Fruit fly (Drosophila melanogaster) Kc167 (cell line): Measurements from ENCODE around the gene EloB.

ENCODE experiments used
- Sin3A ChIP-seq: fragments of >200 bp; optimal IDR thresholded peaks from 2 replicates; lab custom pipeline; 2018; ENCODE audit warnings: missing external identifiers
- insv ChIP-seq: fragments of >200 bp; optimal IDR thresholded peaks from 3 replicates; lab custom pipeline; 2018; ENCODE audit warnings: missing external identifiers
- psq ChIP-seq: fragments of >200 bp; optimal IDR thresholded peaks from 2 replicates; lab custom pipeline; 2017; ENCODE audit warnings: missing external identifiers
- ttk ChIP-seq: sonication (Bioruptor generic); optimal IDR thresholded peaks from 2 replicates; lab custom pipeline; 2017; ENCODE audit warnings: missing external identifiers

DNA sequence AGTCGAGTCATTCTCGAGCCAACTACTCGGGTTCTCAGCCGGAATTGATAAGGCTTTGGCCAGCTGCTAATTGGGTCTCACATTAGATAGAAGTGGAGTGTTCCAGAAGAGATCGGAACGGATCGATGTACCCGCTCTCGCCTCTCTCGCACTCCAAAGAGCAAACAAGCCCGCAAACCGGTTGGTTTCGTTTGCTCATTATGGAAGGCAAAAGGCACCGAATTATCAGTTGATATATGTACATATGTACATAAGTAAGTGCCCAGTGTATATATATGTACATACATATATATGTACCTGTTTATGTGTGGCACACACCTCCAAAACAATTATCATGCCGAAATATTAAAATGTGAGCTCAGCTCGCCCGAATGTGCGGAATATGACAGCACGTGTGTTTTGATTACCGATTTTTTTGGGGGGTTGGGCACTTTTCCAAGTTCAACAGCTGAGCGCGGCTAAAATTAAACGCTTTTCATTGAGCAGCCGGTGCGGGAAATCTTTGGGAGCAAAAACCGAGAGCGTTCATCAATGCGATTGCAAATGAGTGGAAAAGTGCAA, 23.9 kb downstream of the EloB start:
- no peak for TF ChIP-seq psq (lab: Kevin White, UChicago)
- no peak for TF ChIP-seq insv (lab: Kevin White, UChicago)
- no peak for TF ChIP-seq ttk
- no peak for TF ChIP-seq Sin3A (lab: Kevin White, UChicago)
